Worm (Caenorhabditis elegans): ENCODE data around the gene frm-7.
A peak's percentile ranks its signal among the peaks of the same experiment; 100 is the strongest.

The frm-7 gene

DNA sequence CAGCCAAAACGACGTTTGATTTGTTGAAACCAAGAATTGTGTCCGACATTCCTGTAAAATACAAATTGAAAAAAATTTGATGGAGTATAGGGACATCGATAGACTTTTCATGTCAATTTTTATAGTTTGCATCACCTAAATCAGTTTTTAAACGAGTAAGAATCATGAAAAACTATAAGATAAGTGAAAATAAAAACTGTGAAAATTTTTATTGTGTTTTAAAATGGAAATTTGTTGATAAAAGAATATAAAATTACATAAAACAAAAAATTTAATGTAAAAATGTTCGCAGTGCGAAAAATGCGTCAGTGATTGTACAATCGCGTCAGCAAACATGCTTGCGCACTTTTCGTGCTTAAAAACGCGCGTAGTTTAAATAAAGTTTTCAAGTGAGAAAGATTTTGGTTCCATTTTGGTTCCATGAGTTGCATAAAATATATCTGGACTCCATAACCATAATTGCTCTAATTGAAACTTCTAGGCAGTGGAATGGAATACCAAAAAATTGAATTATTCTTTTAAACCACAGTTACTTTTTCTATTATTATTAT lies 41.2 kb downstream of the frm-7 start, which contains the start of gene tomm-20 (continued):
- no peak for TF ChIP-seq dpff-1 (tag; optimal IDR thresholded peaks at IDR 0.05)
- TF ChIP-seq F23B12.7 (tag; optimal IDR thresholded peaks at IDR 0.05; ENCODE audit: insufficient read depth): peak; percentile 83
- peak; percentile 77 for TF ChIP-seq lir-1 (GFP tag; conservative IDR thresholded peaks at IDR 0.05)
- peak; percentile 37 for TF ChIP-seq pha-4 (tag; optimal IDR thresholded peaks at IDR 0.05)
- peak; percentile 18 for TF ChIP-seq atf-7 (tag; optimal IDR thresholded peaks at IDR 0.05)
- TF ChIP-seq madf-10 (tag; optimal IDR thresholded peaks at IDR 0.05): peak; percentile 58
- no peak for TF ChIP-seq fkh-3 (tag; optimal IDR thresholded peaks at IDR 0.05)
- TF ChIP-seq madf-3 (GFP tag; IDR thresholded peaks at IDR 0.05): peak; percentile 87
- TF ChIP-seq snpc-1.3 (tag; optimal IDR thresholded peaks at IDR 0.05; ENCODE audit: insufficient read depth): peak; percentile 38
- TF ChIP-seq K11D2.4 (GFP tag; IDR thresholded peaks at IDR 0.05): peak; percentile 90
- no peak for TF ChIP-seq cebp-2 (GFP tag; IDR thresholded peaks at IDR 0.05)
- peak; percentile 90 for TF ChIP-seq rcor-1 (GFP tag; IDR thresholded peaks at IDR 0.05)
- peak; percentile 98 for TF ChIP-seq dpl-1 (GFP tag; optimal IDR thresholded peaks at IDR 0.05)
- TF ChIP-seq egrh-3 (GFP tag; IDR thresholded peaks at IDR 0.05): no peak
- TF ChIP-seq snpc-4 (GFP tag; optimal IDR thresholded peaks at IDR 0.05): peak; percentile 47
- peak; percentile 77 to 85 (median 78) for TF ChIP-seq snpc-4 (tag; optimal IDR thresholded peaks at IDR 0.05)
- no peak for TF ChIP-seq attf-6 (GFP tag; IDR thresholded peaks at IDR 0.05)
- TF ChIP-seq aptf-2 (GFP tag; conservative IDR thresholded peaks at IDR 0.05): no peak
- no peak for TF ChIP-seq bed-2 (GFP tag; IDR thresholded peaks at IDR 0.05)
- peak; percentile 91 for TF ChIP-seq efl-1 (GFP tag; optimal IDR thresholded peaks at IDR 0.05)
- no peak for TF ChIP-seq ztf-3 (GFP tag; optimal IDR thresholded peaks at IDR 0.05)
- TF ChIP-seq T26A5.8 (tag; optimal IDR thresholded peaks at IDR 0.05): no peak
- peak; percentile 38 for TF ChIP-seq hrde-1 (tag; optimal IDR thresholded peaks at IDR 0.05; ENCODE audit: borderline replicate concordance)
- no peak for TF ChIP-seq F39B2.1 (GFP tag; IDR thresholded peaks at IDR 0.05)
- peak; percentile 94 for TF ChIP-seq nfyb-1 (GFP tag; IDR thresholded peaks at IDR 0.05)
- no peak for TF ChIP-seq ceh-79 (tag; optimal IDR thresholded peaks at IDR 0.05)
- peak; percentile 62 for TF ChIP-seq hsf-1 (GFP tag; IDR thresholded peaks at IDR 0.05)
- TF ChIP-seq sptf-2 (GFP tag; optimal IDR thresholded peaks at IDR 0.05): no peak
- TF ChIP-seq akir-1 (GFP tag; optimal IDR thresholded peaks at IDR 0.05): no peak
- no peak for TF ChIP-seq nhr-120 (GFP tag; IDR thresholded peaks at IDR 0.05)
- TF ChIP-seq F10E7.11 (tag; optimal IDR thresholded peaks at IDR 0.05): no peak
- no peak for TF ChIP-seq hlh-12 (tag; optimal IDR thresholded peaks at IDR 0.05)
- TF ChIP-seq F33H1.4 (GFP tag; IDR thresholded peaks at IDR 0.05): peak; percentile 73
- TF ChIP-seq chd-7 (tag; optimal IDR thresholded peaks at IDR 0.05): no peak
- no peak for TF ChIP-seq nfya-1 (tag; optimal IDR thresholded peaks at IDR 0.05; ENCODE audit: borderline replicate concordance, insufficient read depth)
- peak; percentile 73 for TF ChIP-seq C06A6.2 (GFP tag; conservative IDR thresholded peaks at IDR 0.05)
- TF ChIP-seq let-526 (GFP tag; IDR thresholded peaks at IDR 0.05): no peak
- TF ChIP-seq snpc-3.4 (tag; optimal IDR thresholded peaks at IDR 0.05): peak; percentile 80
- TF ChIP-seq ztf-6 (GFP tag; IDR thresholded peaks at IDR 0.05): 0 out of 2 replicates have a peak, but pooled peaks have one; percentile 19
- TF ChIP-seq xnd-1 (tag; optimal IDR thresholded peaks at IDR 0.05): peak; percentile 54
- TF ChIP-seq tlf-1 (GFP tag; optimal IDR thresholded peaks at IDR 0.05): peak; percentile 86
- TF ChIP-seq B0019.2 (GFP tag; conservative IDR thresholded peaks at IDR 0.05): 0 out of 2 replicates have a peak, but pooled peaks have one; percentile 37
- peak; percentile 58 for TF ChIP-seq nhr-80 (tag; optimal IDR thresholded peaks at IDR 0.05)
- no peak for TF ChIP-seq egl-44 (GFP tag; IDR thresholded peaks at IDR 0.05)
- no peak for TF ChIP-seq aptf-3 (GFP tag; IDR thresholded peaks at IDR 0.05)
- TF ChIP-seq tbx-9 (tag; optimal IDR thresholded peaks at IDR 0.05; ENCODE audit: borderline replicate concordance): no peak
- TF ChIP-seq mcd-1 (GFP tag; IDR thresholded peaks at IDR 0.05): peak; percentile 90
- 0 out of 2 replicates have a peak, but pooled peaks have one; percentile 66 for TF ChIP-seq egl-18 (GFP tag; IDR thresholded peaks at IDR 0.05)
